Worm (Caenorhabditis elegans) whole organism, mixed stage, embryonic: Measurements from ENCODE around the gene Y57A10A.14.

ENCODE experiments used
- blmp-1 ChIP-seq: fragments of 150-350 bp; optimal IDR thresholded peaks from 2 replicates; lab custom pipeline; 2014; ENCODE audit warnings: missing biosample characterization, missing genetic modification characterization
- ces-1 ChIP-seq: fragments of 150-350 bp; optimal IDR thresholded peaks from 2 replicates; lab custom pipeline; 2014; ENCODE audit warnings: missing biosample characterization, missing genetic modification reagents, missing genetic modification characterization
- elt-1 ChIP-seq: sonication (generic microtip); optimal IDR thresholded peaks from 2 replicates; lab custom pipeline; 2017; ENCODE audit warnings: missing genetic modification characterization, mild to moderate bottlenecking, missing compliant biosample characterization, antibody characterized with exemption, moderate library complexity, borderline replicate concordance; ENCODE audit not compliant: insufficient read depth
- lin-13 ChIP-seq: fragments of 150-350 bp; optimal IDR thresholded peaks from 2 replicates; lab custom pipeline; 2014; ENCODE audit warnings: missing biosample characterization, missing genetic modification characterization
- lsy-2 ChIP-seq: fragments of 150-350 bp; optimal IDR thresholded peaks from 2 replicates; lab custom pipeline; 2014; ENCODE audit warnings: missing biosample characterization, missing genetic modification characterization
- mab-5 ChIP-seq: fragments of 150-350 bp; optimal IDR thresholded peaks from 2 replicates; lab custom pipeline; 2014; ENCODE audit warnings: missing biosample characterization, missing genetic modification characterization
- mep-1 ChIP-seq: fragments of 150-350 bp; optimal IDR thresholded peaks from 2 replicates; lab custom pipeline; 2017; ENCODE audit warnings: missing biosample characterization, missing genetic modification reagents, missing genetic modification characterization, inconsistent platforms
- nhr-12 ChIP-seq: fragments of 150-350 bp; optimal IDR thresholded peaks from 2 replicates; lab custom pipeline; 2014; ENCODE audit warnings: missing biosample characterization, missing genetic modification characterization
- nhr-28 ChIP-seq: fragments of 150-350 bp; optimal IDR thresholded peaks from 2 replicates; lab custom pipeline; 2014; ENCODE audit warnings: missing biosample characterization, missing genetic modification characterization
- pha-4 ChIP-seq: fragments of 150-350 bp; optimal IDR thresholded peaks from 2 replicates; lab custom pipeline; 2018; ENCODE audit warnings: missing biosample characterization, missing genetic modification reagents, missing genetic modification characterization
- sem-2 ChIP-seq: fragments of 200-800 bp; sonication (Bioruptor generic); optimal IDR thresholded peaks from 2 replicates; lab custom pipeline; 2018; ENCODE audit warnings: mild to moderate bottlenecking, missing genetic modification characterization, missing compliant biosample characterization
- sptf-1 ChIP-seq: sonication (generic microtip); optimal IDR thresholded peaks from 2 replicates; lab custom pipeline; 2017; ENCODE audit warnings: mild to moderate bottlenecking, missing genetic modification characterization, moderate library complexity, missing compliant biosample characterization
- unc-62 ChIP-seq: fragments of 150-350 bp; optimal IDR thresholded peaks from 2 replicates; lab custom pipeline; 2014; ENCODE audit warnings: missing biosample characterization, missing genetic modification reagents, missing genetic modification characterization
- ztf-11 ChIP-seq: fragments of 150-350 bp; optimal IDR thresholded peaks from 2 replicates; lab custom pipeline; 2014; ENCODE audit warnings: missing biosample characterization, missing genetic modification characterization

ce11 chrII:12202281-12202680, 16.5 kb downstream of the Y57A10A.14 start, which contains the start of gene trpp-5:
- TF ChIP-seq ztf-11 (tag; lab: Kevin White, UChicago) (no peak), nhr-28 (no peak), sptf-1 (tag; lab: Kevin White, UChicago) (no peak), lsy-2 (tag; lab: Kevin White, UChicago) (no peak), pha-4 (tag; lab: Kevin White, UChicago) (no peak), blmp-1 (tag; lab: Kevin White, UChicago) (no peak), mab-5 (tag; lab: Kevin White, UChicago) (no peak), lin-13 (tag; lab: Kevin White, UChicago) (no peak), elt-1 (tag; lab: Kevin White, UChicago) (no peak), sem-2 (GFP tag; lab: Kevin White, UChicago) (no peak), mep-1 (tag; lab: Kevin White, UChicago) (no peak), nhr-12 (tag; lab: Kevin White, UChicago) (no peak), unc-62 (GFP tag; lab: Kevin White, UChicago) (no peak), ces-1 (no peak)
